Fruit fly (Drosophila melanogaster) whole organism: ENCODE measurements around the gene CG4408.

Experiments used
- EcR ChIP-seq, 2 experiments: fragments of >200 bp; optimal IDR thresholded peaks; 2 replicates each; lab custom pipeline; 2017; ENCODE audit warnings: missing biosample characterization in 2 of 2, missing genetic modification characterization in 2 of 2, missing genetic modification reagents in 2 of 2
- pan ChIP-seq: fragments of >200 bp; optimal IDR thresholded peaks from 2 replicates; lab custom pipeline; 2017
- psq ChIP-seq: fragments of >200 bp; optimal IDR thresholded peaks from 2 replicates; lab custom pipeline; 2017
- usp ChIP-seq: fragments of >200 bp; optimal IDR thresholded peaks from 2 replicates; lab custom pipeline; 2017; ENCODE audit warnings: missing biosample characterization, missing genetic modification characterization, mixed read lengths

DNA sequence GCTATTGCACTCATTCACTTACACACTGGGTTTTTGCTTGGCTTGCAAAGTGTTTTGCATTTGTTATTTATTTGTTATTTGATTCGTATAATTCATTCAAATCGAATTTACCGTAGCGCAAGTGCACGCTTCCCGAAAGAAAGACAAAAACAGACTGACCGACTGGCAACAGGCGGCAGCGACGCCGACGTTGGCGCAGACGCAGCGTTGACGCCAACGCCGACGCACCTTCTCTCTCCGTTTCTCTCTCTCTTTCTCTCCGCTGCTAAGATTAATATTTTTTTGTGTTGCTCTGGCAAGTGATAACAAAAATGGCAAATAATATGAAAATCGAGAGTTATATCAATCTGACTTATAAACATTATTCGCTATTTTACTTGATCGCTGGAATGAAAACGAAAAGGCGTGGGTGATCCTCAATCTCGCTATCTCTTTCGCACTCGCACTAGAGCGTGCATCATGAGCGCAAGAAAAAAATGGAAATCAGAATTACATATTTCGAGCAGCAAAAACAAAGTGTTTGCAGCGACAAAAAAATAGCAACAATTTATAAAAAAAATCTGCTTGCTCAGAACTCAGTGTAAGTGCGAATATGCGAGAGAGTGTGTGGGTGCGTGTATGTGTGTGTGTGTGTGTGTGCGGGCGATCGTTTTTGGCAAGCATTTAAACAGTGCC, 17.2 kb downstream of the CG4408 start, which contains the start of gene pnt:
- TF ChIP-seq EcR (GFP tag; optimal IDR thresholded peaks at IDR 0.05; lab: Kevin White, UChicago) (no peak), pan (no peak), usp (GFP tag; lab: Kevin White, UChicago) (no peak), psq (lab: Kevin White, UChicago) (no peak)
